Fruit fly (Drosophila melanogaster) whole organism, embryonic: ENCODE results near the gene Gyf.

Experiments used
- ATbp ChIP-seq: fragments of 200-800 bp; sonication (Bioruptor generic); optimal IDR thresholded peaks from 2 replicates; lab custom pipeline; 2017; ENCODE audit warnings: missing biosample characterization, mild to moderate bottlenecking, missing genetic modification characterization, missing genetic modification reagents
- Antp ChIP-seq: fragments of 200-800 bp; sonication (Bioruptor generic); optimal IDR thresholded peaks from 3 replicates; lab custom pipeline; 2016; ENCODE audit warnings: missing biosample characterization, missing genetic modification characterization
- Atf3 ChIP-seq: fragments of 200-800 bp; sonication (Bioruptor generic); optimal IDR thresholded peaks from 3 replicates; lab custom pipeline; 2016; ENCODE audit warnings: missing biosample characterization, missing genetic modification characterization
- Bgb ChIP-seq: fragments of 200-800 bp; sonication (Bioruptor generic); IDR thresholded peaks from 2 replicates; pipeline ENCODE4 v1.3.6; 2022; ENCODE audit warnings: missing biosample characterization, missing genetic modification characterization; ENCODE audit not compliant: partially characterized antibody
- BtbVII ChIP-seq: fragments of 200-800 bp; sonication (Bioruptor generic); optimal IDR thresholded peaks from 3 replicates; lab custom pipeline; 2017; ENCODE audit warnings: missing biosample characterization, mild to moderate bottlenecking, missing genetic modification characterization
- CG10366 ChIP-seq: fragments of 200-800 bp; sonication (Bioruptor generic); IDR thresholded peaks from 2 replicates; pipeline ENCODE4 v1.3.6; 2022; ENCODE audit warnings: missing biosample characterization, missing genetic modification characterization
- CG12942 ChIP-seq: fragments of 200-800 bp; sonication (Bioruptor generic); optimal IDR thresholded peaks from 3 replicates; lab custom pipeline; 2016; ENCODE audit warnings: missing biosample characterization, missing genetic modification characterization
- CG13624 ChIP-seq: fragments of 200-800 bp; sonication (Bioruptor generic); optimal IDR thresholded peaks from 2 replicates; lab custom pipeline; 2016; ENCODE audit warnings: missing biosample characterization, missing genetic modification characterization
- CG14014 ChIP-seq: fragments of 200-800 bp; sonication (Bioruptor generic); IDR thresholded peaks from 2 replicates; pipeline ENCODE4 v1.3.6; 2022; ENCODE audit warnings: missing biosample characterization, missing genetic modification characterization
- CG15601 ChIP-seq: fragments of 200-800 bp; sonication (Bioruptor generic); optimal IDR thresholded peaks from 3 replicates; lab custom pipeline; 2019; ENCODE audit warnings: missing biosample characterization, mild to moderate bottlenecking, missing genetic modification characterization, moderate library complexity
- CG1602 ChIP-seq: fragments of 200-800 bp; sonication (Bioruptor generic); optimal IDR thresholded peaks from 3 replicates; lab custom pipeline; 2016; ENCODE audit warnings: missing biosample characterization, missing genetic modification characterization
- CG16815 ChIP-seq: fragments of 200-800 bp; sonication (Bioruptor generic); optimal IDR thresholded peaks from 3 replicates; lab custom pipeline; 2017; ENCODE audit warnings: missing biosample characterization, mild to moderate bottlenecking, missing genetic modification characterization
- CG18476 ChIP-seq: fragments of 200-800 bp; sonication (Bioruptor generic); optimal IDR thresholded peaks from 2 replicates; lab custom pipeline; 2016; ENCODE audit warnings: missing biosample characterization, mild to moderate bottlenecking, missing genetic modification characterization
- CG18619 ChIP-seq: fragments of 200-800 bp; sonication (Bioruptor generic); optimal IDR thresholded peaks from 3 replicates; lab custom pipeline; 2017; ENCODE audit warnings: missing biosample characterization, mild to moderate bottlenecking, missing genetic modification characterization
- CG3847 ChIP-seq: fragments of 200-800 bp; sonication (Bioruptor generic); IDR thresholded peaks from 2 replicates; pipeline ENCODE4 v1.3.6; 2022; ENCODE audit warnings: missing biosample characterization, missing genetic modification characterization
- CG4404 ChIP-seq: fragments of 200-800 bp; sonication (Bioruptor generic); IDR thresholded peaks from 2 replicates; pipeline ENCODE4 v1.3.6; 2022; ENCODE audit warnings: missing biosample characterization, missing genetic modification characterization
- CG9437 ChIP-seq: fragments of 200-800 bp; sonication (Bioruptor generic); optimal IDR thresholded peaks from 2 replicates; lab custom pipeline; 2018; ENCODE audit warnings: missing biosample characterization, mild to moderate bottlenecking, missing genetic modification characterization
- Dip3 ChIP-seq: fragments of 200-800 bp; sonication (Bioruptor generic); optimal IDR thresholded peaks from 3 replicates; lab custom pipeline; 2016; ENCODE audit warnings: missing biosample characterization, missing genetic modification characterization
- H2.0 ChIP-seq: fragments of 200-800 bp; sonication (Bioruptor generic); IDR thresholded peaks from 2 replicates; pipeline ENCODE4 v1.3.6; 2022; ENCODE audit warnings: missing biosample characterization, missing genetic modification characterization
- HLHmδ ChIP-seq: fragments of 200-800 bp; sonication (Bioruptor generic); optimal IDR thresholded peaks from 2 replicates; lab custom pipeline; 2018; ENCODE audit warnings: missing biosample characterization, mild to moderate bottlenecking, missing genetic modification characterization, moderate library complexity
- HmgD ChIP-seq: fragments of 200-800 bp; sonication (Bioruptor generic); optimal IDR thresholded peaks from 3 replicates; lab custom pipeline; 2016; ENCODE audit warnings: missing biosample characterization, missing genetic modification characterization
- Max ChIP-seq: fragments of 200-800 bp; sonication (Bioruptor generic); optimal IDR thresholded peaks from 2 replicates; lab custom pipeline; 2016; ENCODE audit warnings: missing biosample characterization, mild to moderate bottlenecking, missing genetic modification characterization
- NC2β ChIP-seq: fragments of 200-800 bp; sonication (Bioruptor generic); optimal IDR thresholded peaks from 2 replicates; lab custom pipeline; 2016; ENCODE audit warnings: missing biosample characterization, missing genetic modification characterization
- NFAT ChIP-seq: fragments of 200-800 bp; sonication (Bioruptor generic); IDR thresholded peaks from 2 replicates; pipeline ENCODE4 v1.3.6; 2022; ENCODE audit warnings: missing biosample characterization, missing genetic modification characterization
- Neu2 ChIP-seq: fragments of 200-800 bp; sonication (Bioruptor generic); optimal IDR thresholded peaks from 3 replicates; lab custom pipeline; 2016; ENCODE audit warnings: missing biosample characterization, missing genetic modification characterization, borderline replicate concordance
- TFAM ChIP-seq: fragments of 200-800 bp; sonication (Bioruptor generic); optimal IDR thresholded peaks from 2 replicates; lab custom pipeline; 2017; ENCODE audit warnings: missing biosample characterization, missing genetic modification characterization, inconsistent platforms
- Trl ChIP-seq, 3 experiments: fragments of >200 bp in 2 of 3; fragments of 200-800 bp in 1 of 3; sonication (Bioruptor generic) in 1 of 3; optimal IDR thresholded peaks; 2 replicates in 1 of 3; 3 replicates in 2 of 3; lab custom pipeline; 2016 to 2017; ENCODE audit warnings: missing biosample characterization in 1 of 3, missing genetic modification characterization in 1 of 3
- amos ChIP-seq: fragments of 200-800 bp; sonication (Bioruptor generic); IDR thresholded peaks from 2 replicates; pipeline ENCODE4 v1.3.6; 2022; ENCODE audit warnings: missing biosample characterization, missing genetic modification characterization; ENCODE audit not compliant: partially characterized antibody
- chn ChIP-seq: fragments of 200-800 bp; sonication (Bioruptor generic); optimal IDR thresholded peaks from 2 replicates; lab custom pipeline; 2016; ENCODE audit warnings: missing biosample characterization, missing genetic modification characterization
- exex ChIP-seq: fragments of 200-800 bp; sonication (Bioruptor generic); optimal IDR thresholded peaks from 4 replicates; lab custom pipeline; 2018; ENCODE audit warnings: missing biosample characterization, mild to moderate bottlenecking, missing genetic modification characterization, moderate library complexity
- fd102C ChIP-seq: fragments of 200-800 bp; sonication (Bioruptor generic); optimal IDR thresholded peaks from 2 replicates; lab custom pipeline; 2018; ENCODE audit warnings: missing biosample characterization, mild to moderate bottlenecking, missing genetic modification characterization, moderate library complexity
- gcm ChIP-seq: fragments of 200-800 bp; sonication (Bioruptor generic); optimal IDR thresholded peaks from 2 replicates; lab custom pipeline; 2019; ENCODE audit warnings: missing biosample characterization, mild to moderate bottlenecking, missing genetic modification characterization, moderate library complexity
- gem ChIP-seq: fragments of 200-800 bp; sonication (Bioruptor generic); optimal IDR thresholded peaks from 2 replicates; lab custom pipeline; 2019; ENCODE audit warnings: missing biosample characterization, mild to moderate bottlenecking, missing genetic modification characterization, moderate library complexity
- gsb ChIP-seq: fragments of 200-800 bp; sonication (Bioruptor generic); IDR thresholded peaks from 2 replicates; pipeline ENCODE4 v1.3.6; 2022; ENCODE audit warnings: missing biosample characterization, missing genetic modification characterization
- jing ChIP-seq: fragments of 200-800 bp; sonication (Bioruptor generic); optimal IDR thresholded peaks from 2 replicates; lab custom pipeline; 2018; ENCODE audit warnings: missing biosample characterization, mild to moderate bottlenecking, missing genetic modification characterization
- kni ChIP-seq: fragments of 200-800 bp; sonication (Bioruptor generic); optimal IDR thresholded peaks from 3 replicates; lab custom pipeline; 2017; ENCODE audit warnings: mild to moderate bottlenecking, missing biosample characterization, missing genetic modification reagents, missing genetic modification characterization
- oc ChIP-seq: fragments of 200-800 bp; sonication (Bioruptor generic); optimal IDR thresholded peaks from 2 replicates; lab custom pipeline; 2018; ENCODE audit warnings: missing biosample characterization, mild to moderate bottlenecking, missing genetic modification characterization, moderate library complexity
- phol ChIP-seq: fragments of 200-800 bp; sonication (Bioruptor generic); optimal IDR thresholded peaks from 3 replicates; lab custom pipeline; 2018; ENCODE audit warnings: missing biosample characterization, mild to moderate bottlenecking, missing genetic modification characterization, moderate library complexity
- pum ChIP-seq: fragments of 200-800 bp; sonication (Bioruptor generic); optimal IDR thresholded peaks from 2 replicates; lab custom pipeline; 2016; ENCODE audit warnings: missing biosample characterization, missing genetic modification characterization
- sc ChIP-seq, 3 experiments: fragments of >200 bp in 2 of 3; fragments of 200-800 bp in 1 of 3; sonication (Bioruptor generic) in 1 of 3; optimal IDR thresholded peaks; 2 replicates in 2 of 3; 3 replicates in 1 of 3; lab custom pipeline; 2017; ENCODE audit warnings: mild to moderate bottlenecking in 1 of 3, missing biosample characterization in 1 of 3, missing genetic modification characterization in 1 of 3, missing genetic modification reagents in 1 of 3
- slbo ChIP-seq: fragments of 200-800 bp; sonication (Bioruptor generic); IDR thresholded peaks from 2 replicates; pipeline ENCODE4 v1.3.6; 2022; ENCODE audit warnings: missing biosample characterization, missing genetic modification characterization
- slou ChIP-seq: fragments of 200-800 bp; sonication (Bioruptor generic); optimal IDR thresholded peaks from 3 replicates; lab custom pipeline; 2016; ENCODE audit warnings: missing biosample characterization, missing genetic modification characterization
- stc ChIP-seq: fragments of 200-800 bp; sonication (Bioruptor generic); IDR thresholded peaks from 2 replicates; pipeline ENCODE4 v1.3.6; 2022; ENCODE audit warnings: missing biosample characterization, missing genetic modification characterization
- sug ChIP-seq: fragments of 200-800 bp; optimal IDR thresholded peaks from 2 replicates; lab custom pipeline; 2019; ENCODE audit warnings: missing biosample characterization, mild to moderate bottlenecking, missing genetic modification characterization, moderate library complexity
- tup ChIP-seq: fragments of 200-800 bp; sonication (Bioruptor generic); optimal IDR thresholded peaks from 2 replicates; lab custom pipeline; 2016; ENCODE audit warnings: missing biosample characterization, mild to moderate bottlenecking, missing genetic modification characterization, moderate library complexity
- unc-4 ChIP-seq: fragments of 200-800 bp; sonication (Bioruptor generic); IDR thresholded peaks from 2 replicates; pipeline ENCODE4 v1.3.6; 2022; ENCODE audit warnings: missing biosample characterization, missing genetic modification characterization; ENCODE audit not compliant: partially characterized antibody
- zf30C ChIP-seq: fragments of 200-800 bp; sonication (Bioruptor generic); optimal IDR thresholded peaks from 3 replicates; lab custom pipeline; 2018; ENCODE audit warnings: missing biosample characterization, mild to moderate bottlenecking, missing genetic modification characterization

Gyf gene

DNA sequence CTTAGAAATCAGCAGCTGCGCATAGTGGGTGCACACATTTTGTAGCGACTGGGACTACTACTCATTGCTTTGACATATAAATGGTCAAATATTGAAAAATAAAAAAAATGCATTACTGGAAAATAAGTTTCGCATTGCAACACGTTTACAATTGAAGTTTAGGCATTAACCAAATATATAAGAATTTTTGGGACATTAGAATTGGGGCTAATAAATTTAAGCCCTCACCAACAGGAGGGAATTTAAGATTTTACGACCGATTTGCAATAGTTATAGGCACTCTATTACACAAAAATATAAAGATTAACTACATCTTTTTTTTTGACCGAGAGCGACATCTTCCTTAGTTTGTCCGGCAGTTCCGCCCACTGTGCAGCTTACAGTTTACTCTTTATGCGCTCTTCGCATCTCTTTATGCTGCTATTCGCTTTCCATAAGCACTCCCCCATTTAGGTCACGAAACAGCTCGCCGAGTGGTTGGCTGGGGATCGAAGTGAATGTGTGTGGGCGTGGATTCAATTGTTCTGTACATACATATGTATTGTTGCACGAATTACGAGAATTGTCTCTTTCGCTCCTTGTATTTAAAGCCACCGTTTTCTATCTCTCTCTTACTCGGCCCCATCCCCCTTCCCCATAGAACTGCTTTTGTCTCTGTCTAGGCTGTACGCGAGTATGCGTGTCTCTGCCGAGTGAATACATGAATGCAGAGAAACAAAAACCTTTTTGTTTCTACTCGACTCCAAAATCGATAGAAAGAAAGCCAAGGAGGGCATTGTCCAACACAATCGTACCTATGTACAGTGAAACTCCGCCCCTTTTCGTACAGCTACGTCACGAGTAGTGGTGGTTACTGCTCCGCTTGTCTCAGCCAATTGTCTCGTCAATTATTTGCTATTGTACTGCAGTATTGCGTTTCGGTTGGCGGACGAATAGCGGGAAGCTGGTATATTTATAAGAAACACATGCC, 59.1 kb downstream of the Gyf start (continued):
- TF ChIP-seq jing (GFP tag; lab: Kevin White, UChicago) (no peak), pum (GFP tag; lab: Kevin White, UChicago) (peak; percentile 85), kni (GFP tag; lab: Kevin White, UChicago) (peak; percentile 1), gcm (GFP tag; lab: Kevin White, UChicago) (peak; percentile 36), Max (peak; percentile 80), CG15601 (tag; lab: Kevin White, UChicago) (peak; percentile 75), CG18619 (GFP tag; lab: Kevin White, UChicago) (peak; percentile 88), slou (GFP tag; lab: Kevin White, UChicago) (peak; percentile 48), gem (tag; lab: Kevin White, UChicago) (peak; percentile 92), CG1602 (peak; percentile 91), fd102C (GFP tag; lab: Kevin White, UChicago) (peak; percentile 60), CG12942 (peak; percentile 84), NFAT (GFP tag; lab: Robert Waterston, UW) (no peak), Antp (GFP tag; lab: Kevin White, UChicago) (peak; percentile 68), CG18476 (GFP tag; lab: Kevin White, UChicago) (peak; percentile 83), zf30C (GFP tag; lab: Kevin White, UChicago) (peak; percentile 4), stc (peak; percentile 68), Dip3 (peak; percentile 52), gsb (GFP tag; lab: Robert Waterston, UW) (no peak; the same call in 1 of the 2 replicates), Bgb (GFP tag; lab: Robert Waterston, UW) (no peak), BtbVII (GFP tag; lab: Kevin White, UChicago) (peak; percentile 69), sug (tag; lab: Kevin White, UChicago) (no peak), HLHmδ (no peak), CG9437 (GFP tag; lab: Kevin White, UChicago) (peak; percentile 86), chn (GFP tag; lab: Kevin White, UChicago) (peak; percentile 87), oc (tag; lab: Kevin White, UChicago) (no peak), NC2β (peak; percentile 78), ATbp (GFP tag; lab: Kevin White, UChicago) (peak; percentile 79), Atf3 (GFP tag; lab: Kevin White, UChicago) (peak; percentile 88), CG16815 (peak; percentile 84), TFAM (GFP tag; lab: Kevin White, UChicago) (peak; percentile 15), CG3847 (GFP tag; lab: Robert Waterston, UW) (peak; percentile 48; the same call in 1 of the 2 replicates), amos (GFP tag; lab: Robert Waterston, UW) (no peak), CG14014 (GFP tag; lab: Robert Waterston, UW) (peak; percentile 60; the same call in 1 of the 2 replicates), phol (tag; lab: Kevin White, UChicago) (peak; percentile 91), unc-4 (no peak), CG4404 (GFP tag; lab: Robert Waterston, UW) (no peak), sc (optimal IDR thresholded peaks at IDR 0.05; lab: Kevin White, UChicago) (no peak), sc (GFP tag; optimal IDR thresholded peaks at IDR 0.05; lab: Kevin White, UChicago) (peak; percentile 88), CG13624 (GFP tag; lab: Kevin White, UChicago) (peak; percentile 72), exex (no peak), CG10366 (GFP tag; lab: Robert Waterston, UW) (peak; percentile 5; the same call in 1 of the 2 replicates), slbo (GFP tag; lab: Robert Waterston, UW) (peak; percentile 78), tup (GFP tag; lab: Kevin White, UChicago) (peak; percentile 31), Neu2 (GFP tag; lab: Kevin White, UChicago) (no peak), H2.0 (peak; percentile 69), Trl (optimal IDR thresholded peaks at IDR 0.05; lab: Kevin White, UChicago) (peak; percentile 70 to 78), Trl (GFP tag; optimal IDR thresholded peaks at IDR 0.05; lab: Kevin White, UChicago) (peak; percentile 58), HmgD (no peak)
